Worm (Caenorhabditis elegans) whole organism, L3 larva: ENCODE results near the gene D2096.6.

Experiments used
- ceh-82 ChIP-seq: fragments of 150-350 bp; optimal IDR thresholded peaks from 2 replicates; lab custom pipeline; 2014; ENCODE audit warnings: missing biosample characterization, missing genetic modification characterization
- elt-3 ChIP-seq, 3 experiments: fragments of 150-350 bp in 1 of 3; sonication (generic microtip) in 2 of 3; optimal IDR thresholded peaks; 2 replicates in 2 of 3; 4 replicates in 1 of 3; lab custom pipeline; 2014 to 2017; ENCODE audit warnings: missing biosample characterization in 3 of 3, missing genetic modification characterization in 3 of 3
- jun-1 ChIP-seq: fragments of 150-350 bp; optimal IDR thresholded peaks from 2 replicates; lab custom pipeline; 2014; ENCODE audit warnings: missing biosample characterization, missing genetic modification reagents, missing genetic modification characterization
- lin-39 ChIP-seq: fragments of 150-350 bp; optimal IDR thresholded peaks from 2 replicates; lab custom pipeline; 2018; ENCODE audit warnings: missing biosample characterization, missing genetic modification reagents, missing genetic modification characterization
- nhr-11 ChIP-seq: fragments of 150-350 bp; optimal IDR thresholded peaks from 2 replicates; lab custom pipeline; 2014; ENCODE audit warnings: missing biosample characterization, missing genetic modification characterization
- nhr-28 ChIP-seq: fragments of 150-350 bp; optimal IDR thresholded peaks from 2 replicates; lab custom pipeline; 2014; ENCODE audit warnings: missing biosample characterization, missing genetic modification characterization
- unc-39 ChIP-seq: sonication (generic microtip); optimal IDR thresholded peaks from 4 replicates; lab custom pipeline; 2017; ENCODE audit warnings: missing biosample characterization, missing genetic modification characterization

ce11 chrIV:8377501-8377900 lies 8.5 kb upstream of the D2096.6 start, which contains the start of gene D2096.7:
- TF ChIP-seq nhr-11 (tag; lab: Kevin White, UChicago) (no peak), lin-39 (tag; lab: Kevin White, UChicago) (no peak), jun-1 (tag; lab: Kevin White, UChicago) (no peak), unc-39 (tag; lab: Kevin White, UChicago) (no peak), nhr-28 (no peak), ceh-82 (no peak), elt-3 (tag; optimal IDR thresholded peaks at IDR 0.05; lab: Kevin White, UChicago) (no peak)
